Fruit fly (Drosophila melanogaster): Measurements from ENCODE around the gene CG43135.

DNA sequence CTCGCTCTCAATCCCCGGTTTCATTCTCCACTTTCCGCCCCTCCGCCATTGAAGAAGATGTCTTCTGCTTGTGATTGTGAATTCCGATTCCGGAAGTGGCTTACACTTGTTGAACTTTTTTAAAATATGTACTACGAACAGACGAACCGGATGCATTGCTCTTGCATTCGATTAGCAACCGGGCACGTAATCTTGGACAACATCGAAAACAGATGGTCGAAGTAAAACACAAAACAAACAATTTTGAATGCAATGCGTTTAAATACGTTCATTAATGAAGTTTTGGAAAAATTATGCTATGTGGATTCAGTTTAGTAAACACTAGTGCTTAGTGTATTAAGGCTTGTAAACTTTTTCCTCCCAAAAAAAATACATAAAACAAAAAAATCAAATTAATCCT, 2.1 kb upstream of the CG43135 start, which contains the start of gene Muc4B:
- TF ChIP-seq Abd-B (GFP tag; optimal IDR thresholded peaks at IDR 0.05) (no peak), Mio (GFP tag; optimal IDR thresholded peaks at IDR 0.05) (no peak), CG32264 (GFP tag; optimal IDR thresholded peaks at IDR 0.05) (no peak), Vsx2 (GFP tag; optimal IDR thresholded peaks at IDR 0.05; ENCODE audit: partially characterized antibody) (no peak), lola (GFP tag; optimal IDR thresholded peaks at IDR 0.05) (no peak), Myc (optimal IDR thresholded peaks at IDR 0.05) (no peak), usp (GFP tag; optimal IDR thresholded peaks at IDR 0.05) (no peak), CrebA (GFP tag; optimal IDR thresholded peaks at IDR 0.05; ENCODE audit: borderline replicate concordance) (no peak)
